Worm (Caenorhabditis elegans) whole organism, L4 larva: ENCODE data around the gene smg-6.
"Not testable (repeated sequence)": the region's sequence is repeated elsewhere in the genome, so short reads cannot be mapped to it uniquely, and the experiment has no call there.

ENCODE experiments used
- F49E8.2 ChIP-seq: sonication (generic microtip); optimal IDR thresholded peaks from 2 replicates; lab custom pipeline; 2016; ENCODE audit warnings: missing compliant biosample characterization, mild to moderate bottlenecking, missing genetic modification characterization, borderline replicate concordance
- T20F7.1 ChIP-seq: fragments of 200-800 bp; sonication (Bioruptor generic); optimal IDR thresholded peaks from 2 replicates; lab custom pipeline; 2018; ENCODE audit warnings: mild to moderate bottlenecking, missing genetic modification characterization, missing compliant biosample characterization
- aha-1 ChIP-seq: fragments of 150-350 bp; peaks from one replicate; lab custom pipeline; 2014; ENCODE audit warnings: missing biosample characterization, missing genetic modification characterization
- ceh-20 ChIP-seq: fragments of 200-800 bp; sonication (Bioruptor generic); IDR thresholded peaks from 2 replicates; pipeline ENCODE4 v1.3.6; 2022; ENCODE audit warnings: missing genetic modification reagents, missing genetic modification characterization, missing compliant biosample characterization
- ceh-44 ChIP-seq: fragments of 200-800 bp; sonication (Bioruptor generic); IDR thresholded peaks from 2 replicates; pipeline ENCODE4 v1.3.6; 2022; ENCODE audit warnings: missing genetic modification reagents, missing genetic modification characterization, missing compliant biosample characterization
- ces-1 ChIP-seq: fragments of 150-350 bp; sonication (generic microtip); optimal IDR thresholded peaks from 4 replicates; lab custom pipeline; 2014; ENCODE audit warnings: missing biosample characterization, missing genetic modification reagents, missing genetic modification characterization
- daf-16 ChIP-seq, 3 experiments: sonication (generic microtip); optimal IDR thresholded peaks; 2 replicates each; lab custom pipeline; 2016 to 2017; ENCODE audit warnings: missing genetic modification characterization in 3 of 3, missing genetic modification reagents in 3 of 3, mild to moderate bottlenecking in 2 of 3, missing compliant biosample characterization in 2 of 3, missing biosample characterization in 1 of 3, moderate library complexity in 1 of 3
- daf-8 ChIP-seq: fragments of 200-800 bp; sonication (Bioruptor generic); IDR thresholded peaks from 2 replicates; pipeline ENCODE4 v1.3.6; 2022; ENCODE audit warnings: missing genetic modification characterization, missing compliant biosample characterization
- dmd-6 ChIP-seq: fragments of 200-800 bp; sonication (Bioruptor generic); IDR thresholded peaks from 2 replicates; pipeline ENCODE4 v1.3.6; 2022; ENCODE audit warnings: missing genetic modification reagents, missing genetic modification characterization, missing compliant biosample characterization
- dve-1 ChIP-seq: sonication (generic microtip); optimal IDR thresholded peaks from 2 replicates; lab custom pipeline; 2017; ENCODE audit warnings: antibody characterized with exemption, mild to moderate bottlenecking, missing genetic modification characterization, missing compliant biosample characterization; ENCODE audit not compliant: insufficient read depth
- hlh-11 ChIP-seq: fragments of 200-800 bp; sonication (Bioruptor generic); optimal IDR thresholded peaks from 2 replicates; lab custom pipeline; 2018; ENCODE audit warnings: mild to moderate bottlenecking, missing genetic modification characterization, missing compliant biosample characterization
- hlh-30 ChIP-seq: sonication (generic microtip); optimal IDR thresholded peaks from 2 replicates; lab custom pipeline; 2017; ENCODE audit warnings: antibody characterized with exemption, mild to moderate bottlenecking, missing genetic modification characterization, missing compliant biosample characterization; ENCODE audit not compliant: insufficient read depth
- lim-7 ChIP-seq: fragments of 200-800 bp; sonication (Bioruptor generic); IDR thresholded peaks from 2 replicates; pipeline ENCODE4 v1.3.6; 2022; ENCODE audit warnings: missing genetic modification characterization, missing compliant biosample characterization
- mdl-1 ChIP-seq, 2 experiments: fragments of 150-350 bp in 1 of 2; sonication (generic microtip) in 1 of 2; optimal IDR thresholded peaks; 2 replicates each; lab custom pipeline; 2014 to 2017; ENCODE audit warnings: missing biosample characterization in 2 of 2, missing genetic modification characterization in 2 of 2
- mdt-29 ChIP-seq: fragments of 200-800 bp; sonication (Bioruptor generic); IDR thresholded peaks from 2 replicates; pipeline ENCODE4 v1.3.6; 2022; ENCODE audit warnings: missing genetic modification reagents, missing genetic modification characterization, missing compliant biosample characterization
- nhr-111 ChIP-seq: fragments of 200-800 bp; sonication (Bioruptor generic); optimal IDR thresholded peaks from 2 replicates; lab custom pipeline; 2018; ENCODE audit warnings: mild to moderate bottlenecking, missing genetic modification characterization, missing compliant biosample characterization
- nhr-25 ChIP-seq: sonication (generic microtip); optimal IDR thresholded peaks from 2 replicates; lab custom pipeline; 2017; ENCODE audit warnings: missing genetic modification characterization, mild to moderate bottlenecking, missing compliant biosample characterization, antibody characterized with exemption, moderate library complexity, borderline replicate concordance; ENCODE audit not compliant: insufficient read depth
- nhr-28 ChIP-seq: fragments of 150-350 bp; optimal IDR thresholded peaks from 2 replicates; lab custom pipeline; 2014; ENCODE audit warnings: missing biosample characterization, missing genetic modification characterization
- nhr-6 ChIP-seq: fragments of 150-350 bp; optimal IDR thresholded peaks from 2 replicates; lab custom pipeline; 2014; ENCODE audit warnings: missing biosample characterization, missing genetic modification characterization
- nhr-77 ChIP-seq: fragments of 150-350 bp; optimal IDR thresholded peaks from 2 replicates; lab custom pipeline; 2014; ENCODE audit warnings: missing biosample characterization, missing genetic modification characterization
- pqm-1 ChIP-seq: sonication (generic microtip); optimal IDR thresholded peaks from 2 replicates; lab custom pipeline; 2017; ENCODE audit warnings: missing biosample characterization, missing genetic modification characterization
- rbr-2 ChIP-seq: sonication (generic microtip); optimal IDR thresholded peaks from 2 replicates; lab custom pipeline; 2016; ENCODE audit warnings: missing genotype, missing genetic modification characterization, missing compliant biosample characterization
- spr-1 ChIP-seq: sonication (generic microtip); optimal IDR thresholded peaks from 2 replicates; lab custom pipeline; 2016; ENCODE audit warnings: mild to moderate bottlenecking, missing genetic modification characterization, missing compliant biosample characterization
- unc-62 ChIP-seq, 3 experiments: fragments of 150-350 bp in 1 of 3; sonication (generic microtip); optimal IDR thresholded peaks in 2 of 3; peaks in 1 of 3; 1 replicate in 1 of 3; 2 replicates in 2 of 3; lab custom pipeline; 2014 to 2017; ENCODE audit warnings: missing biosample characterization in 3 of 3, missing genetic modification characterization in 3 of 3, missing genetic modification reagents in 3 of 3, missing genotype in 1 of 3
- ztf-11 ChIP-seq: fragments of 150-350 bp; optimal IDR thresholded peaks from 2 replicates; lab custom pipeline; 2014; ENCODE audit warnings: missing biosample characterization, missing genetic modification characterization

Gene smg-6

ce11 chrIII:2435373-2435772, 38.3 kb upstream of the smg-6 start, which contains the start of gene W04B5.6:
Gene W04B5.6, minus strand, starts transcription at chrIII:2435473.
- TF ChIP-seq daf-8, ceh-44, ceh-20 (GFP tag; lab: Robert Waterston, UW): not testable (repeated sequence)

ce11 chrIII:2435805-2436204, 37.8 kb upstream of the smg-6 start, which contains the start of gene E02H9.6:
Gene E02H9.6, plus strand, starts transcription at chrIII:2436105.
- TF ChIP-seq lim-7 (GFP tag; lab: Robert Waterston, UW); spr-1 (tag; lab: Kevin White, UChicago); F49E8.2: not testable (repeated sequence)

ce11 chrIII:2438543-2438942, 35.1 kb upstream of the smg-6 start, which contains the start of gene E02H9.13:
Gene E02H9.13, minus strand, starts transcription at chrIII:2438741.
- TF ChIP-seq unc-62 (GFP tag; optimal IDR thresholded peaks at IDR 0.05 in 1 of 2; lab: Kevin White, UChicago) (peak in 1 of 2 experiments; percentile 29), unc-62 (tag; optimal IDR thresholded peaks at IDR 0.05; lab: Kevin White, UChicago) (no peak), ztf-11 (tag; lab: Kevin White, UChicago) (no peak)

ce11 chrIII:2445574-2446259, 27.9 kb upstream of the smg-6 start, which contains the start of the genes E02H9.7 and klo-2:
Gene E02H9.7, minus strand, starts transcription at chrIII:2445674.
Gene klo-2, plus strand, starts transcription at chrIII:2446209.
- TF ChIP-seq ces-1 (GFP tag; lab: Kevin White, UChicago) (no peak), nhr-28 (tag; lab: Kevin White, UChicago) (peak; percentile 0), pqm-1 (tag; lab: Kevin White, UChicago) (peak; percentile 15), nhr-25 (tag; lab: Kevin White, UChicago) (no peak)
- TF ChIP-seq, all 104 proteins: peak for 2

- TF ChIP-seq aha-1 (tag; lab: Kevin White, UChicago) (peak; percentile 92), daf-16 (GFP tag; optimal IDR thresholded peaks at IDR 0.05; lab: Kevin White, UChicago) (no peak), daf-16 (tag; optimal IDR thresholded peaks at IDR 0.05; lab: Kevin White, UChicago) (peak; percentile 60), T20F7.1 (peak; percentile 20), nhr-77 (peak; percentile 57), nhr-111 (GFP tag; lab: Kevin White, UChicago) (no peak), hlh-30 (tag; lab: Kevin White, UChicago) (no peak), hlh-11 (tag; lab: Kevin White, UChicago) (peak; percentile 61), nhr-6 (tag; lab: Kevin White, UChicago) (no peak), dmd-6 (GFP tag; lab: Robert Waterston, UW) (peak; percentile 70), mdt-29 (0 out of 2 replicates have a peak, but pooled peaks have one; percentile 12), pqm-1 (tag; lab: Kevin White, UChicago) (peak; percentile 10), mdl-1 (tag; optimal IDR thresholded peaks at IDR 0.05; lab: Kevin White, UChicago) (peak in 1 of 2 experiments; percentile 62), dve-1 (tag; lab: Kevin White, UChicago) (peak; percentile 72), nhr-28 (tag; lab: Kevin White, UChicago) (peak; percentile 96), rbr-2 (no peak)
These were observed 18.8 kb upstream of the smg-6 start, which contains the start of gene nhr-121 for ce11 chrIII:2454757-2455306. Gene nhr-121, minus strand, starts transcription at chrIII:2454807.

ce11 chrIII:2458742-2459141, 14.9 kb upstream of the smg-6 start, which contains the start of gene E02H9.3:
Gene E02H9.3, plus strand, starts transcription at chrIII:2459042.
- TF ChIP-seq pqm-1 (tag; lab: Kevin White, UChicago) (peak; percentile 10), dmd-6 (GFP tag; lab: Robert Waterston, UW) (0 out of 2 replicates have a peak, but pooled peaks have one; percentile 10)
